Fruit fly (Drosophila melanogaster) Kc167 (cell line): ENCODE measurements around the gene Atac2.

Experiments
- Myc ChIP-seq: fragments of >200 bp; optimal IDR thresholded peaks from 2 replicates; lab custom pipeline; 2017; ENCODE audit warnings: missing external identifiers
- Sin3A ChIP-seq: fragments of >200 bp; optimal IDR thresholded peaks from 2 replicates; lab custom pipeline; 2018; ENCODE audit warnings: missing external identifiers
- h ChIP-seq: fragments of >200 bp; optimal IDR thresholded peaks from 3 replicates; lab custom pipeline; 2018; ENCODE audit warnings: missing external identifiers
- insv ChIP-seq: fragments of >200 bp; optimal IDR thresholded peaks from 3 replicates; lab custom pipeline; 2018; ENCODE audit warnings: missing external identifiers
- psq ChIP-seq: fragments of >200 bp; optimal IDR thresholded peaks from 2 replicates; lab custom pipeline; 2017; ENCODE audit warnings: missing external identifiers
- ttk ChIP-seq: sonication (Bioruptor generic); optimal IDR thresholded peaks from 2 replicates; lab custom pipeline; 2017; ENCODE audit warnings: missing external identifiers

The Atac2 gene

DNA sequence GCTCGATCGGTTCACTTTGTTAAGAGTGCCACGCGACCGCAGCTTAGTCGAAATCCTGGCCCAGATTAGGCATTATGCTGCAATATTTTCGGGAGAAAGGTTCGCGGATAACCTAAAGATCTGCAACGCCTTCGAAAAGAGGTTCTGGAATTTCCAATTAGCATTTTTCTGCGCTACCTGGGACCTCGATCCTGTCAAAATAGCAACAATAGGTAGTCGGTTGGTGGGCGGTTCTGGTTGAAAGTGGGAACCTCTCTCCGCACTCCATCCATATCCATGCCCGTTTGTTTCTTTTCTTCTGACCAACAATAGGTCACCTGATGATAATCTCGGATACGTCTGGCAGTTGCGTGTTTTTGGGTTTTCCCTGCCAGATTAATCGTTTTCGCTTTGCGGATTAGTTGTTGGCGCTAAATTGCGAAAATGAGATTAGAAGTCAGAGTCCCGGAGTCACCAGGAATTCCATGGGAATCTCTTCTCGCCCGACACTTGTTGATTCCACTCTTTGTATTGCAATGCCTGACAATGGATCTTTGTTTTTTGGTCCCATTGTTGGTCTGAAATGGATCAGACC lies 13.8 kb downstream of the Atac2 start:
- no peak for TF ChIP-seq h (lab: Kevin White, UChicago)
- no peak for TF ChIP-seq insv
- no peak for TF ChIP-seq psq
- TF ChIP-seq ttk (lab: Kevin White, UChicago): no peak
- TF ChIP-seq Myc (lab: Kevin White, UChicago): no peak
- TF ChIP-seq Sin3A (lab: Kevin White, UChicago): no peak

DNA sequence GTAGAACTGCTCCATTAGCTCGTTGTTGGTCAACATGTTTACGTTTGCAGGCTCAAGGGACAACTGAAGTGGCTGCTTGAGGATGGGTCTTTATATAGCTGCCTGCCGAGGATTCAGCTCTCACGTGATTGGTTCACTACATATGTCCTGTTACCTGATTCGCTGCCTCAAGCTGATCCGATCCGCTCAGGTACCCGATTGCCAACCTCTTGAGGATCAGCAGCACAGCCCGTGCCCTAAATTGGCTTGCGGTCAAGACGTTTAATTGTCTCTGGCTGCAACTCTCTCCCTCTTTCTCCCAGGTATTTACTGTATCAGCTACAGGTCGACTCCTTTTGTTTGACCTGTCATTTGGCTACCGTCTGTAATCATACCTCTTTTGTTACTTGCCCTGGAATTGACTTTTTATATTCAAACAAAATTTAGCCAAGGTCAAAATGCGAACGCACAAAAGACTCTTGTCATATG lies 15.1 kb downstream of the Atac2 start, which contains the start of gene amos:
Gene amos, minus strand, starts transcription at position 51 of the 468 bp plus-strand sequence.
- no peak for TF ChIP-seq ttk (lab: Kevin White, UChicago)
- TF ChIP-seq Sin3A (lab: Kevin White, UChicago): no peak
- no peak for TF ChIP-seq psq
- TF ChIP-seq Myc (lab: Kevin White, UChicago): no peak
- no peak for TF ChIP-seq insv
- TF ChIP-seq h (lab: Kevin White, UChicago): no peak

DNA sequence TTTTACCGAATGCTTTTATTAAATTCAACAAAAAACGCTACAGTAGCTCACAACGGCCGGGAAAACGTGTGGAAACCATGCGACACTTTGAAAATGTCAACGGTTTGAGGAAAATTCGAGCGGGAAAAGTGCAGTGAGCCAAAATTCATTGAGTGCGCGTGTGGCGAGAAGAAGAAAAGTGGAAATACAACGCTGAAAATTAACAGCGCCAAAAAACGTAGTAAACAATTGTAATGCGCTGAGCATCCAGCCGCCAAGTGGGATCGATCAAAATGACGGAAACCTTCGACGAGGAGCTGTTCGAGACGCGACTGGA lies 21.1 kb downstream of the Atac2 start:
- TF ChIP-seq Myc (lab: Kevin White, UChicago) (no peak), h (lab: Kevin White, UChicago) (no peak), Sin3A (lab: Kevin White, UChicago) (no peak), ttk (lab: Kevin White, UChicago) (no peak), insv (no peak), psq (no peak)

DNA sequence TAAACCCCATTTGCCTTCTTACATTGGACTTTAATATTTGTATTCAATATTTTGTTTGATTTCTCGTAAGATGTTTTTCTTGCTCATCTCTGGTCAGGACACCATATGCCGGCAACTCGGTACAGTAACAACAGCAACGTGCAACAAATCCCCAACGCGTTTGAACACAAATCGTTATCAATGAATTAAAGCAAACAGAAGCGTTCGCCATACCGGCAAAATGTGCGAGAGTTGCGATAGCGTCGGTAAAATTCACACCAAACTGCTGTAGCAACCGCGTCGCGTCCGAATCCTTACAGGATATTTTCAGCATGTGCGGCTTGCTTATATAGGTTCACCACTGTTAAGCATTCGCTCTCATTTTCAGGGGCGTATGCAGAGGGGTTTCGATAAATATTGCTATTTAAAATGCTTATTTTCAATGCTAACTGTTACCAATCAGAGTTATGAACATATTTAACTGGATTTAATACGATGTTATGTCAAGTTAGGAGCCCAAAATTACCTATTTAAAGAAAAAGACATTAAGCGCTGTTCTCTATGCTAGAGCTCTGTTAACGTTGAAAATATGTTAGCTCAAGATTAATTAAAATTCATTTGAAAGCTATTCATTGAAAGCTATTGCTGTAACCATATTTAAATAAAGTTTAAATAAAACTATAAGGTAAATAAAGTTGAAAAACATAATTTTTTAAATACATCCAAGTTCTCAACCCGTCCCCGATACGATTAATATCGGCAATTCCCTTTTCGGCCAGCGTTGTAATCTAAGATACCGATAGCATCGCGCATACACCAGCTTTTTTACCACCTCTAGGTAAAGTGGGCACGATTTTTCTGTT lies 21.7 kb downstream of the Atac2 start, which contains the start of the genes Pde11 and CG15160:
Gene Pde11, minus strand, starts transcription at position 243 of the 842 bp plus-strand sequence.
Gene CG15160, plus strand, starts transcription at position 792 of the 842 bp plus-strand sequence.
- no peak for TF ChIP-seq ttk (lab: Kevin White, UChicago)
- no peak for TF ChIP-seq h (lab: Kevin White, UChicago)
- no peak for TF ChIP-seq insv
- no peak for TF ChIP-seq Sin3A (lab: Kevin White, UChicago)
- TF ChIP-seq psq: no peak
- no peak for TF ChIP-seq Myc (lab: Kevin White, UChicago)

DNA sequence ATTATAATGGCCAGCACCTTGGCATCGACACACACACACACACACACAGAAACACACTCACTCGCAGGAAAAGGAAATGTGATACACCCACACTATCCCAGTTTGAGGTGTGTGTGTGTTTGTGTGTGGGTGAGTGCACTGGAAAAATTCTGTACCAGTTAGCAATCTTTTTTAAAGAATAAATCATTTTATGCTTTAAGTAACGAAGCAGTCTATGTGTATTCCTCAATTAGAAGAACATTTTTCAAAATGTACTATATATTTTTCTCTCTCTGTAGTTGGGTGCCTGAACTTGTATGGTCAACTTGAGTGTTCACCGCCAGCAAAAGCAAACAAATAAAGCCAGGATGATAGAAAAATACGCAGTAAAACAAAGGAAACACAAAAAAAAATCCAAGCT lies 27.4 kb downstream of the Atac2 start:
- TF ChIP-seq ttk (lab: Kevin White, UChicago): no peak
- no peak for TF ChIP-seq psq
- no peak for TF ChIP-seq Sin3A (lab: Kevin White, UChicago)
- no peak for TF ChIP-seq insv
- TF ChIP-seq h (lab: Kevin White, UChicago): no peak
- TF ChIP-seq Myc (lab: Kevin White, UChicago): no peak

DNA sequence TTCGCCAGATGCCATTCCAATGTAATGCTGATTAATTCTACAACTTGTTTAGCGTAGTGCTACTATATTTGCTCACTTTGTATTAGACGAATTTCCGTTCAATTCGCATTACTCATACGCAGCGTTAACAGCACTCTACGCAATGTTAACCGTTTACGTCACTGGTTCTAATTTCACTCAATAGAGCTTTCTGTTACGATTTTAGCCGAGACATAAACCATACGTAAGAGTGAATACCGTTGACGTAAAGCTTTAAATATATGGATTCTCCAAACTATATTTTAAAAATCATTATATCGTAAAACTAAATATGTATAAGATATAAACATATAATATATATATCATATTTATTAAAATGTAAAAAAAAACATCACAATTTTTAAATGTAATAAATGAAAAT lies 35.8 kb downstream of the Atac2 start:
- TF ChIP-seq ttk (lab: Kevin White, UChicago) (no peak), psq (no peak), Myc (lab: Kevin White, UChicago) (no peak), insv (no peak), Sin3A (lab: Kevin White, UChicago) (no peak), h (lab: Kevin White, UChicago) (no peak)

DNA sequence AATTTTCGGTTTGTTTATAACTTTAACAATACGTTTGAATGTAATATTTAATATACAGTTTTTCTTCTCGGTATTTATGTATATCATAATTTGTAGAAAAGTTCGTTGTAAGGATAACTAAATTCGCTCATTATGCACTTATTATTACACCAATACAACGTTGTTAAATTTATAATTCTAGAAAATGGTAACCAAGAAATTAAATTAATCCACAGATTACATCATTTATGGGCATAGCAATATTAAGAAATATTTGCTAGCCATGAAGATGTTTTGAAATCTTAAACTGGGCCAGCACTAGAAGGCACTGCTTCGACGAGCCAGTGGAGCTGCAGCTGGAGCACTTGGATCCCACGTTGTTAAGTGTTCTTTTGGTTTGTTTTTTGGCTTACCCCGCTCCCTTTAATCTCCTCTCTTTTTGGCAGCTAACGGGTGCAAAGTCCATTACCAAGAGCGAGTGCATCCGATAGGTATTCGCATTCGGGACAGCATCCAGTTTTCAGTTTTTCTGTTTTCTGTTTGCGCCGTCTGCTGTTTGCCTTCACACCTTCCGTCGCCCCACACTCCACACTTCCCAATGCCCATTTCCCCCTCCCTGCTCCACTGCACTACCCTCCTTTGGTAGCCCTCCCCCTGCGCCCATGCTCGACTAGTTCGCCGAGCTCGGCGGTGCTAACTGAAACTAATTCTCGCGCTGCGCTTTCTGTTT lies 39.5 kb downstream of the Atac2 start:
- TF ChIP-seq Myc (lab: Kevin White, UChicago) (no peak), ttk (lab: Kevin White, UChicago) (no peak)

DNA sequence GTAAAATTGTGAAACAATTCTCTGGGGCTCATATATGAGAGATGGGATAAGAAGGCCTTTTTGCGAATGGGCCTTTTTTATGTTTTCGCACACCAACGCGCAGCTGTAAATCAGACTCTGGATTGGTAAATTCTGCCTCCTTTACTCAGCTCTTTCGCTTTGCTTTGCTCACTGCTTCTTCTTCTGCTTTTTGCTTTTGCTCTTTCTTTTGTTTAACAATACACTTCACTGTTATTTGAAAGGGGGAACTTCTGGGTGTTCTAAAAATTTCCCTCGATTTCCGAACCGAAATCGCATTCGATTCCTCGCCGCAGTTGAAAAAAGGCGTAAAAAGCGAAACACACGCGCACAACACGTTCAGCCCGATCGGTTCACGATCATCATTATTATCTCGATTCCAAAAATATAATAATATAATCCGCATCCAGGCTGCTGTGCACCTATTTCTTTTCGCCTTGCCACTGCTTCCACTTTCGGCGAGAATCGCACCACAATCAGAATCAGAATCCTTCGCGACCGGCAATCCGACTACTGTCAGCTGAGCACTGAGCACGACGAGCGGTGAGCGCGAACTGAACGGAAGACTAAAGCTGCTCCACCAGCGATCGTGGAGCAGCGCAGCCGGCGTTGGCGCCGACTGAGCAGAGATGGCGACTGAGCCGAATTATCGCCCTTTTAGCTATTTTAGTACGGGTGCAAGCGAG lies 40.2 kb downstream of the Atac2 start:
- TF ChIP-seq insv: no peak

DNA sequence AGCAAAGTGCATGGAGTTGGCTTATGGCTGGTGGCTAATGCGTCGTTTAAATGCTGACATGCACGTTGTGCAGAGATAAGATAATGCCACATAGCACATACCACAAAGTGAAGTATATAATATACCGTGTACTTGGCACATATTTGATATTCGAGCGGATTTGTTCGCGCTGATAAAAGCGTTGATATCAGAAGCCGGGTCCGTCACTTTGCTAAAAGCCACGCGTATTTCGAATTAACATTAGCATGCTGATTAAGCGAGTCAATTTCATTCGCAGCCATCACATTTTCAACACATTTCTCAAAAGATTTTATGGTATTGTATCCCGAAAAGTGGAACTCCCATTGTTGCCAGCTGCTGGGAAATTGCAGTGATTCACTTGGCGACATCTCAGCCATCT lies 43.3 kb downstream of the Atac2 start:
- TF ChIP-seq h (lab: Kevin White, UChicago) (no peak), ttk (lab: Kevin White, UChicago) (no peak), Myc (lab: Kevin White, UChicago) (no peak), psq (no peak), insv (no peak), Sin3A (lab: Kevin White, UChicago) (no peak)

DNA sequence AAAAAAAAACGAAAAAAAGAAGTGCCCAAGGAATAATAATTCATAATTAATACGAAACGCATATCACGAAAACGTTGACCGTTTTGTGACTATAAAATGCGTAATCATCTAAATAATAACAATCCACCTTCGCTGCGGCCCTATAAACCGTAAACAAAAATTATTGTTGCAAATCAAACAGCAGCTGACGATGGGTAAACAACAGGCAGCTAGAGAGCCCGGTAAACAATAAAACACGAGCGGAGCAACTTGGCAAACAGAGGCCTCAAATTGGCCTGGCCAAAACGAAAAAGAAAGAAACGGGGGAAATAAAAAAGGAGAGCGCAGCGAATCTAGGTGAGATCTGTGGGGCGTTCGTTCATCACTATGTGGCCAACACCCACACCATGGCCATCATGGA lies 44.5 kb downstream of the Atac2 start:
- no peak for TF ChIP-seq Sin3A (lab: Kevin White, UChicago)
- TF ChIP-seq Myc (lab: Kevin White, UChicago): no peak
- no peak for TF ChIP-seq insv
- TF ChIP-seq h (lab: Kevin White, UChicago): no peak
- no peak for TF ChIP-seq psq
- TF ChIP-seq ttk (lab: Kevin White, UChicago): no peak

DNA sequence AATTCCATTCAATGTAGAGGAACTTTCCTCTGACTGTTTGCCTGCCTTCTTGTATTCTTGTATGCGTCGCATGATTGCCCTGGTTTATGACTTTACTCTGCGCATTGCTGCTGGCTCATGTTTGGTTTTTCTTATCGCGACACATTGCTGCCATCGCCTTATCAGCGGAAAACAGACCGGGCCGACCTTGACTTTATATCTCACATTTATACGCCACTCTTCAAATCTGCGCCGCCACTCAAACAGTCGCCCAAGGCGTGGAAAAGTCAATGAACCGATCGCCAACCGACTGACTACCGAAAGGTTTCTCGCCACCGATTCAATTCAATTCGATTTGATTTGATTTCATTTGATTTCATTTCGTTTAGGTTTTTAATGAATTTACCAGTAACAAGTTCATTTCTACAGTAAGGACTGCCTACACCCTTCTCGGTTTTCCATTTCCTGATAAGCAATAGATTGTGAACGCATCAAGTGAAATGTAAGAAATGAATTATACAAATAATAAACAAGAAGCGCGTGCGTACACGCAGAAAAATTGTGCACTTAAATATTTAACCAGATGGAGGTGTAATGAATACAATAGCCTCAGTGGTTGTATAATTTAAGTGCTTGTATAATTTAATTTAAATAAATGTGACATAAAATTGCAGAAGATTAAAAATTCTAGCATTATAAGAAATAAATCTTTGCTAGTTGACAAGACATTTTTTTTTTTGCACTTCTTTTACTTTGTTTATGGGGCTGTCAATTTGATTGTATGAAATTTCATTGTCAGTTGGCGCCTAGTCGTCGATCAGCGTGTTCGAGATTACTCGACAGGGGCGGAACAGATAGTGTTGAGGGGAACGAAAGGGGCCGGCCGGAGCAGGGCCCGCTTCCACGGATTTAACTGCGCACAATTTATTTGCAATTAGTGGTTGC lies 45.6 kb downstream of the Atac2 start:
- TF ChIP-seq insv (no peak), Sin3A (lab: Kevin White, UChicago) (no peak), psq (no peak), Myc (lab: Kevin White, UChicago) (no peak), ttk (lab: Kevin White, UChicago) (no peak), h (lab: Kevin White, UChicago) (no peak)
